Fruit fly (Drosophila melanogaster): Measurements from ENCODE around the gene CG5910.

DNA sequence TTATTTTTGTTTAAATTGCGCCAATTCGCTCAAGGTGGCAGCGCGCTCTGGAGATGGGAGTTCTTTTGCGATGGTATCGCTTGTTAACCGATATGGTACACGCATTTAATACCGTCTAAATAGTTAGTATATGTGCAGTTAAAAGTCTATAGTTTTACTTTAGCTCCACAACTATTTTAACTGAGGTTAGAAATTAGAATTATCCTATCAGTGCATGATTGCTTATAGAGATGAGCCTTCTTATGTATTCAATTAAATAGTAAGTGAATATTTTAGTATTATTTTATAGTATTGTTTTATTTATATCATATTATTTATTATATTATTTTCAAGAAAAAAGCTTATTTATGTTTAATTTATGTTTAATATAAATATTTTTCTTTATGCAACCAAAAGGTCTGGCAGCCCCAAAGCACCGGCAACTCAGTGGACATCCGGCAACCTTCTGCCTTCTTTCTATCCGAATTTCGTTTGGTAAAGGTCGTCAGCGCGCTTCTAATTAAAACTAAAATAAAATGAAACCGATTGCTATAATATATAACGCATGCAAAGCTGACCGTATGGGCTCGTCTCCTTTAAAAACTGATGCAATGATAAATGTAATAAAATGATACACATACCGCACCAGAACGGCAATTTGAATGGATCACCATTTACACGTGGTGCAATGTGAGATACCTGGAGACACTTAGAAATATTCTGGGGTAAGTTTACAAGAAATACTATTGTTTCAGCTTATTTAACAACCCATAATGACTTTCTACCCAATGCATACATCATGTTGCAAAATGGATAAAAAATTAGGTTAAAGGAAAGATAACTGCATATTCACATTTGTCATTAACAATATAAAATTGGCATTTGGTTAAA lies 10.8 kb downstream of the CG5910 start, which contains the start of gene CG5199:
- TF ChIP-seq lola (GFP tag; optimal IDR thresholded peaks at IDR 0.05) (no peak), Hr83 (GFP tag; optimal IDR thresholded peaks at IDR 0.05; ENCODE audit: poor library complexity, severe bottlenecking) (peak; percentile 44), Vsx2 (GFP tag; optimal IDR thresholded peaks at IDR 0.05; ENCODE audit: partially characterized antibody) (no peak)
